Worm (Caenorhabditis elegans) whole organism, mixed stage, embryonic: ENCODE results near the gene cal-2.

Experiments
- ces-1 ChIP-seq: fragments of 150-350 bp; optimal IDR thresholded peaks from 2 replicates; lab custom pipeline; 2014; ENCODE audit warnings: missing biosample characterization, missing genetic modification reagents, missing genetic modification characterization
- elt-1 ChIP-seq: sonication (generic microtip); optimal IDR thresholded peaks from 2 replicates; lab custom pipeline; 2017; ENCODE audit warnings: missing genetic modification characterization, mild to moderate bottlenecking, missing compliant biosample characterization, antibody characterized with exemption, moderate library complexity, borderline replicate concordance; ENCODE audit not compliant: insufficient read depth
- lin-13 ChIP-seq: fragments of 150-350 bp; optimal IDR thresholded peaks from 2 replicates; lab custom pipeline; 2014; ENCODE audit warnings: missing biosample characterization, missing genetic modification characterization
- mep-1 ChIP-seq: fragments of 150-350 bp; optimal IDR thresholded peaks from 2 replicates; lab custom pipeline; 2017; ENCODE audit warnings: missing biosample characterization, missing genetic modification reagents, missing genetic modification characterization, inconsistent platforms
- nhr-12 ChIP-seq: fragments of 150-350 bp; optimal IDR thresholded peaks from 2 replicates; lab custom pipeline; 2014; ENCODE audit warnings: missing biosample characterization, missing genetic modification characterization
- nhr-2 ChIP-seq: fragments of 150-350 bp; optimal IDR thresholded peaks from 2 replicates; lab custom pipeline; 2014; ENCODE audit warnings: missing biosample characterization, missing genetic modification characterization
- nhr-237 ChIP-seq: fragments of 150-350 bp; optimal IDR thresholded peaks from 2 replicates; lab custom pipeline; 2014; ENCODE audit warnings: missing biosample characterization, missing genetic modification characterization
- nhr-76 ChIP-seq: sonication (generic microtip); optimal IDR thresholded peaks from 2 replicates; lab custom pipeline; 2017; ENCODE audit warnings: missing biosample characterization, missing genetic modification characterization
- pha-4 ChIP-seq: fragments of 150-350 bp; optimal IDR thresholded peaks from 2 replicates; lab custom pipeline; 2018; ENCODE audit warnings: missing biosample characterization, missing genetic modification reagents, missing genetic modification characterization
- unc-62 ChIP-seq: fragments of 150-350 bp; optimal IDR thresholded peaks from 2 replicates; lab custom pipeline; 2014; ENCODE audit warnings: missing biosample characterization, missing genetic modification reagents, missing genetic modification characterization
- ztf-11 ChIP-seq: fragments of 150-350 bp; optimal IDR thresholded peaks from 2 replicates; lab custom pipeline; 2014; ENCODE audit warnings: missing biosample characterization, missing genetic modification characterization

DNA sequence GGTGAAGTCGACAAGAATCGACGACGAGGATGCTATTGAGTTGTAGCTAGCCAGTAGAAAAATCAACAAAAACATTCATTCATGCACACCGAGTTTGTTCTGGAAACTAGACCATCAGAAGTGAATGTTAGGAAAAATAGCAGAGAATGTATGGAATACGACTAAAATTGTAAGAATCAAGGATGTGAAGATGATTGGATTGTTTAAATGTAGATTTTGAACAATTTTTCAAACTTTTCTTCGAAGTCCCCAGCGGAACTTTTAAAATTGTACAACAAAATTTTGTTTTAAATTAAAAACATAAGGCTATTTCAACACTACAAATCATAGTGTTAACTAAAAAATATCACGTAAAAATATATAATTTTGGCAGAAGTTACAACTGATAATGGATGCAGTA, 22.2 kb downstream of the cal-2 start, which contains the start of gene C18E9.7:
- TF ChIP-seq nhr-12 (tag; lab: Kevin White, UChicago) (no peak), ces-1 (no peak), mep-1 (tag; lab: Kevin White, UChicago) (no peak), unc-62 (GFP tag; lab: Kevin White, UChicago) (no peak), nhr-76 (tag; lab: Kevin White, UChicago) (no peak), lin-13 (tag; lab: Kevin White, UChicago) (no peak), ztf-11 (tag; lab: Kevin White, UChicago) (no peak), pha-4 (tag; lab: Kevin White, UChicago) (no peak), nhr-237 (tag; lab: Kevin White, UChicago) (no peak), nhr-2 (tag; lab: Kevin White, UChicago) (no peak), elt-1 (no peak)
